Worm (Caenorhabditis elegans) whole organism, late embryonic: ENCODE data around the gene C54D10.3.

Source experiments
- hlh-8 ChIP-seq: sonication (generic microtip); optimal IDR thresholded peaks from 2 replicates; lab custom pipeline; 2016; ENCODE audit warnings: missing genotype, missing genetic modification characterization, missing compliant biosample characterization
- nhr-11 ChIP-seq: fragments of 150-350 bp; optimal IDR thresholded peaks from 2 replicates; lab custom pipeline; 2014; ENCODE audit warnings: missing biosample characterization, missing genetic modification characterization
- pat-9 ChIP-seq: fragments of 200-800 bp; sonication (Bioruptor generic); optimal IDR thresholded peaks from 2 replicates; lab custom pipeline; 2018; ENCODE audit warnings: mild to moderate bottlenecking, missing genetic modification characterization, moderate library complexity, missing compliant biosample characterization
- pqm-1 ChIP-seq: sonication (generic microtip); optimal IDR thresholded peaks from 2 replicates; lab custom pipeline; 2016; ENCODE audit warnings: missing genetic modification characterization, missing compliant biosample characterization
- pros-1 ChIP-seq: fragments of 150-350 bp; optimal IDR thresholded peaks from 2 replicates; lab custom pipeline; 2014; ENCODE audit warnings: missing biosample characterization, missing genetic modification reagents, missing genetic modification characterization
- rnt-1 ChIP-seq: sonication (generic microtip); optimal IDR thresholded peaks from 2 replicates; lab custom pipeline; 2016; ENCODE audit warnings: missing genetic modification characterization, missing compliant biosample characterization
- syd-9 ChIP-seq: sonication (generic microtip); optimal IDR thresholded peaks from 2 replicates; lab custom pipeline; 2016; ENCODE audit warnings: mild to moderate bottlenecking, missing genetic modification characterization, moderate library complexity, missing compliant biosample characterization
- unc-55 ChIP-seq: sonication (generic microtip); optimal IDR thresholded peaks from 2 replicates; lab custom pipeline; 2017; ENCODE audit warnings: missing biosample characterization, missing genetic modification reagents, missing genetic modification characterization

DNA sequence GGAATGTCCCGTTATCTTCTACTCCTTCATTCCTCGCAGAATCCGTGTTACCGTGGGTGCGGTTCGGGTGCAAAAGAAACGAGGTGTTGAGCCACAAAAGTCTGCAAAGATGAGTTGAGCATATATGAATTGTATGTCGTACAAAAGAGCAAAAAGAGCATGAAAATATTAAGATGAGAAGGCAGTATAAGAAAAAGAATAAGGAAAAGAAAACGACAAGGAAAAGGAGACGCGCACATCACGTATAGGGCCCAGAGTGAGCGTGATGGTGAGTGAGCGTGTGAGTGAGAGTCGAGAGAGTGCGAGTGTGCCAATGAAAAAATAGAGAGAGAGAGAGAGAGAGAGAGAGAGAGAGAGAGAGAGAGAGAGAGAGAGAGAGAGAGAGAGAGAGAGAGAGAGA, 44.5 kb downstream of the C54D10.3 start, which contains the start of gene egl-10:
- TF ChIP-seq hlh-8 = no peak
- TF ChIP-seq unc-55 = no peak
- TF ChIP-seq rnt-1 (tag; lab: Kevin White, UChicago) = no peak
- no peak for TF ChIP-seq pros-1 (tag; lab: Kevin White, UChicago)
- TF ChIP-seq pat-9 (tag; lab: Kevin White, UChicago) = no peak
- TF ChIP-seq nhr-11 (tag; lab: Kevin White, UChicago) = no peak
- TF ChIP-seq pqm-1 = no peak
- no peak for TF ChIP-seq syd-9
